Worm (Caenorhabditis elegans): ENCODE results near the gene F20D1.22.

ce11 chrX:14962456-14962855, 4.2 kb upstream of the F20D1.22 start, which contains the start of gene rgs-10:
- no peak for TF ChIP-seq elt-3 (tag; optimal IDR thresholded peaks at IDR 0.05)
- no peak for TF ChIP-seq lin-13 (tag; optimal IDR thresholded peaks at IDR 0.05)
- TF ChIP-seq ceh-43 (GFP tag; optimal IDR thresholded peaks at IDR 0.05), result no peak
- TF ChIP-seq unc-39 (tag; optimal IDR thresholded peaks at IDR 0.05), result no peak
- no peak for TF ChIP-seq unc-62 (GFP tag; optimal IDR thresholded peaks at IDR 0.05)
- TF ChIP-seq ztf-11 (tag; optimal IDR thresholded peaks at IDR 0.05), result no peak
